Fruit fly (Drosophila melanogaster): ENCODE results near the gene CG15822.
A peak's percentile ranks its signal among the peaks of the same experiment; 100 is the strongest.

The CG15822 gene

dm6 chr3L:2162019-2162418, 1.6 kb downstream of the CG15822 start (continued):
- TF ChIP-seq CG3281 (GFP tag; optimal IDR thresholded peaks at IDR 0.05) = peak; percentile 27
- peak; percentile 70 for TF ChIP-seq Xbp1 (GFP tag; optimal IDR thresholded peaks at IDR 0.05)
- TF ChIP-seq tio (GFP tag; optimal IDR thresholded peaks at IDR 0.05) = peak; percentile 37
- 0 out of 2 replicates have a peak, but pooled peaks have one; percentile 43 for TF ChIP-seq CG11085 (GFP tag; IDR thresholded peaks at IDR 0.05)
- peak; percentile 68 for TF ChIP-seq CG4360 (GFP tag; IDR thresholded peaks at IDR 0.05)
- no peak for TF ChIP-seq cg (GFP tag; optimal IDR thresholded peaks at IDR 0.05)
- peak; percentile 79 for TF ChIP-seq Ada2b (GFP tag; IDR thresholded peaks at IDR 0.05)
- TF ChIP-seq Taf1 (GFP tag; IDR thresholded peaks at IDR 0.05) = no peak
- TF ChIP-seq CG12299 (tag; optimal IDR thresholded peaks at IDR 0.05) = peak; percentile 33
- no peak for TF ChIP-seq inv (GFP tag; IDR thresholded peaks at IDR 0.05; ENCODE audit: partially characterized antibody)
- peak; percentile 85 for TF ChIP-seq Blimp-1 (GFP tag; optimal IDR thresholded peaks at IDR 0.05)
- peak; percentile 61 for TF ChIP-seq Max (GFP tag; optimal IDR thresholded peaks at IDR 0.05)
- TF ChIP-seq tll (GFP tag; optimal IDR thresholded peaks at IDR 0.05) = no peak
- peak; percentile 56; the same call in 1 of the 2 replicates for TF ChIP-seq CkIIα-i1 (GFP tag; IDR thresholded peaks at IDR 0.05)
- peak; percentile 89 for TF ChIP-seq CG17359 (tag; optimal IDR thresholded peaks at IDR 0.05)
- TF ChIP-seq CG1647 (GFP tag; optimal IDR thresholded peaks at IDR 0.05) = peak; percentile 44
- TF ChIP-seq mam (GFP tag; optimal IDR thresholded peaks at IDR 0.05) = peak; percentile 62
- TF ChIP-seq CG14441 (GFP tag; IDR thresholded peaks at IDR 0.05) = peak; percentile 84
- TF ChIP-seq shn (GFP tag; optimal IDR thresholded peaks at IDR 0.05) = peak; percentile 33
- peak; percentile 68 for TF ChIP-seq Dad (GFP tag; optimal IDR thresholded peaks at IDR 0.05)
- TF ChIP-seq CG10366 (GFP tag; IDR thresholded peaks at IDR 0.05) = peak; percentile 85
- peak; percentile 80 for TF ChIP-seq Rfx (GFP tag; IDR thresholded peaks at IDR 0.05)
- peak; percentile 49 for TF ChIP-seq bcd (GFP tag; optimal IDR thresholded peaks at IDR 0.05)
- peak; percentile 87 for TF ChIP-seq H15 (GFP tag; IDR thresholded peaks at IDR 0.05)
- peak; percentile 83 for TF ChIP-seq chm (GFP tag; IDR thresholded peaks at IDR 0.05)
- no peak for TF ChIP-seq tna (GFP tag; IDR thresholded peaks at IDR 0.05; ENCODE audit: partially characterized antibody)
- no peak for TF ChIP-seq Elba2 (GFP tag; optimal IDR thresholded peaks at IDR 0.05)
- TF ChIP-seq mld (GFP tag; IDR thresholded peaks at IDR 0.05; ENCODE audit: partially characterized antibody) = no peak
- TF ChIP-seq CG10321 (GFP tag; IDR thresholded peaks at IDR 0.05) = peak; percentile 47; the same call in 1 of the 2 replicates
- peak; percentile 58; the same call in 1 of the 2 replicates for TF ChIP-seq CG43689 (GFP tag; IDR thresholded peaks at IDR 0.05)
- TF ChIP-seq CG7928 (GFP tag; optimal IDR thresholded peaks at IDR 0.05) = no peak
- TF ChIP-seq CG1024 (GFP tag; IDR thresholded peaks at IDR 0.05) = peak; percentile 85
- peak; percentile 71 for TF ChIP-seq CG14050 (GFP tag; IDR thresholded peaks at IDR 0.05)
- TF ChIP-seq Nf-YC (tag; optimal IDR thresholded peaks at IDR 0.05) = peak; percentile 44
- TF ChIP-seq Dp (GFP tag; optimal IDR thresholded peaks at IDR 0.05) = no peak
- peak; percentile 72 for TF ChIP-seq kah (GFP tag; optimal IDR thresholded peaks at IDR 0.05)
- TF ChIP-seq CG32772 (GFP tag; IDR thresholded peaks at IDR 0.05) = peak; percentile 75; the same call in 1 of the 2 replicates
- peak; percentile 47 for TF ChIP-seq CG12104 (GFP tag; optimal IDR thresholded peaks at IDR 0.05)
- TF ChIP-seq CG7745 (tag; optimal IDR thresholded peaks at IDR 0.05) = no peak
- TF ChIP-seq fd3F (GFP tag; optimal IDR thresholded peaks at IDR 0.05) = no peak
- TF ChIP-seq CG30403 (GFP tag; optimal IDR thresholded peaks at IDR 0.05) = peak; percentile 68
- no peak for TF ChIP-seq NFAT (GFP tag; IDR thresholded peaks at IDR 0.05)
- no peak for TF ChIP-seq Stat92E (GFP tag; optimal IDR thresholded peaks at IDR 0.05)
- TF ChIP-seq caup (GFP tag; optimal IDR thresholded peaks at IDR 0.05; ENCODE audit: severe bottlenecking) = peak; percentile 34
- no peak for TF ChIP-seq Hand (GFP tag; optimal IDR thresholded peaks at IDR 0.05)
- no peak for TF ChIP-seq Atf3 (GFP tag; optimal IDR thresholded peaks at IDR 0.05)
- TF ChIP-seq Asciz (GFP tag; optimal IDR thresholded peaks at IDR 0.05) = peak; percentile 68
- peak; percentile 16 for TF ChIP-seq maf-S (GFP tag; optimal IDR thresholded peaks at IDR 0.05)
- TF ChIP-seq sr (GFP tag; IDR thresholded peaks at IDR 0.05) = peak; percentile 71; the same call in 2 of the 3 replicates
- TF ChIP-seq Eip74EF (GFP tag; optimal IDR thresholded peaks at IDR 0.05) = peak in 1 of 2 experiments; percentile 57

All from whole organism, embryonic.